Worm (Caenorhabditis elegans): ENCODE data around the gene F48G7.10.

DNA sequence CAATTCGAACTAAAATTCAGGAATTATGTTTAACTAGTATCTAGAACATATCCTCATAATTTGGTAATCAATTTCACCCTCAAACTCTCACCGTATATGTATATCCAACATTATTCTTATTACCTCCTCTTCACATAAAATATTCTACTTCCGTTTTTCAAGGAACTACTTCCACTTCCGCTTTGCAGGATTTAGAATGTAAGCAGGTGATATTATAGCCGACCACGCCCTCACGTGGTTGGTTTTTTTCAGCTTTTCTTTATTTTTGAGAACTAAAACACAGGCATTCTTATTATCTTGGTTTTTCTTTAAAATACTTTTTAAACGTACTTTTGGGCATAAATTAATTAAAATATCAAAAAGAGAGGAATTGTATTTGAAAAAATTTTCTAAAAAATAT is 16.8 kb downstream of the F48G7.10 start:
- TF ChIP-seq pqm-1 (tag; optimal IDR thresholded peaks at IDR 0.05) (no peak), nhr-10 (tag; optimal IDR thresholded peaks at IDR 0.05) (no peak), nhr-77 (tag; optimal IDR thresholded peaks at IDR 0.05) (no peak)
